Worm (Caenorhabditis elegans): ENCODE data around the gene clec-118.

ce11 chrII:606033-606432, 6.2 kb downstream of the clec-118 start, which contains the start of gene W04H10.5:
- TF ChIP-seq nhr-77 (tag; optimal IDR thresholded peaks at IDR 0.05) (no peak), zip-2 (tag; optimal IDR thresholded peaks at IDR 0.05) (no peak), skn-1 (tag; optimal IDR thresholded peaks at IDR 0.05) (no peak), madf-5 (GFP tag; IDR thresholded peaks at IDR 0.05) (no peak), nhr-25 (tag; optimal IDR thresholded peaks at IDR 0.05; ENCODE audit: borderline replicate concordance, insufficient read depth) (no peak)

All from whole organism, L4 larva.